Worm (Caenorhabditis elegans) whole organism, L4 larva: Measurements from ENCODE around the gene npr-2.
A peak's percentile ranks its signal among the peaks of the same experiment; 100 is the strongest.

Experiments
- D1046.2 ChIP-seq: fragments of 200-800 bp; sonication (Bioruptor generic); IDR thresholded peaks from 2 replicates; pipeline ENCODE4 v1.3.6; 2022; ENCODE audit warnings: missing genetic modification characterization, missing compliant biosample characterization
- F37D6.2 ChIP-seq: sonication (generic microtip); optimal IDR thresholded peaks from 2 replicates; lab custom pipeline; 2016; ENCODE audit warnings: mild to moderate bottlenecking, missing genetic modification characterization, missing compliant biosample characterization
- F44E2.7 ChIP-seq: fragments of 200-800 bp; sonication (Bioruptor generic); IDR thresholded peaks from 2 replicates; pipeline ENCODE4 v2.1.2; 2022; ENCODE audit warnings: missing genetic modification characterization, missing compliant biosample characterization
- Y48G9A.11 ChIP-seq: fragments of 200-800 bp; sonication (Bioruptor generic); IDR thresholded peaks from 2 replicates; pipeline ENCODE4 v1.3.6; 2022; ENCODE audit warnings: missing genetic modification reagents, missing genetic modification characterization, missing compliant biosample characterization
- Y5F2A.4 ChIP-seq: fragments of 200-800 bp; sonication (Bioruptor generic); optimal IDR thresholded peaks from 2 replicates; lab custom pipeline; 2018; ENCODE audit warnings: mild to moderate bottlenecking, missing genetic modification characterization, missing compliant biosample characterization
- ZK337.2 ChIP-seq: fragments of 200-800 bp; sonication (Bioruptor generic); IDR thresholded peaks from 2 replicates; pipeline ENCODE4 v1.3.6; 2022; ENCODE audit warnings: missing genetic modification reagents, missing genetic modification characterization, missing compliant biosample characterization
- aha-1 ChIP-seq: fragments of 150-350 bp; peaks from one replicate; lab custom pipeline; 2014; ENCODE audit warnings: missing biosample characterization, missing genetic modification characterization
- aly-2 ChIP-seq: sonication (generic microtip); optimal IDR thresholded peaks from 2 replicates; lab custom pipeline; 2018; ENCODE audit warnings: missing biosample characterization, missing genetic modification characterization
- attf-4 ChIP-seq: sonication (generic microtip); optimal IDR thresholded peaks from 3 replicates; lab custom pipeline; 2017; ENCODE audit warnings: missing biosample characterization, missing genetic modification characterization
- ceh-62 ChIP-seq: sonication (generic microtip); optimal IDR thresholded peaks from 2 replicates; lab custom pipeline; 2017; ENCODE audit warnings: missing biosample characterization, missing genetic modification characterization
- ces-1 ChIP-seq: fragments of 150-350 bp; sonication (generic microtip); optimal IDR thresholded peaks from 4 replicates; lab custom pipeline; 2014; ENCODE audit warnings: missing biosample characterization, missing genetic modification reagents, missing genetic modification characterization
- daf-8 ChIP-seq: fragments of 200-800 bp; sonication (Bioruptor generic); IDR thresholded peaks from 2 replicates; pipeline ENCODE4 v1.3.6; 2022; ENCODE audit warnings: missing genetic modification characterization, missing compliant biosample characterization
- dmd-9 ChIP-seq: fragments of 200-800 bp; sonication (Bioruptor generic); IDR thresholded peaks from 2 replicates; pipeline ENCODE4 v1.3.6; 2022; ENCODE audit warnings: missing genetic modification reagents, missing genetic modification characterization, missing compliant biosample characterization
- duxl-1 ChIP-seq: sonication (generic microtip); optimal IDR thresholded peaks from 2 replicates; lab custom pipeline; 2016; ENCODE audit warnings: mild to moderate bottlenecking, missing genetic modification characterization, moderate library complexity, missing compliant biosample characterization; ENCODE audit not compliant: poor library complexity
- dve-1 ChIP-seq: sonication (generic microtip); optimal IDR thresholded peaks from 2 replicates; lab custom pipeline; 2017; ENCODE audit warnings: antibody characterized with exemption, mild to moderate bottlenecking, missing genetic modification characterization, missing compliant biosample characterization; ENCODE audit not compliant: insufficient read depth
- egl-43 ChIP-seq: fragments of 200-800 bp; sonication (Bioruptor generic); IDR thresholded peaks from 2 replicates; pipeline ENCODE4 v1.3.6; 2022; ENCODE audit warnings: missing genetic modification reagents, missing genetic modification characterization, missing compliant biosample characterization
- gei-8 ChIP-seq: fragments of 200-800 bp; sonication (Bioruptor generic); optimal IDR thresholded peaks from 2 replicates; lab custom pipeline; 2018; ENCODE audit warnings: mild to moderate bottlenecking, missing genetic modification characterization, missing compliant biosample characterization
- hlh-30 ChIP-seq: sonication (generic microtip); optimal IDR thresholded peaks from 2 replicates; lab custom pipeline; 2017; ENCODE audit warnings: antibody characterized with exemption, mild to moderate bottlenecking, missing genetic modification characterization, missing compliant biosample characterization; ENCODE audit not compliant: insufficient read depth
- hmg-1.1 ChIP-seq: fragments of 200-800 bp; sonication (Bioruptor generic); IDR thresholded peaks from 2 replicates; pipeline ENCODE4 v1.3.6; 2022; ENCODE audit warnings: missing genetic modification reagents, missing genetic modification characterization, missing compliant biosample characterization
- lin-13 ChIP-seq: fragments of 150-350 bp; optimal IDR thresholded peaks from 2 replicates; lab custom pipeline; 2014; ENCODE audit warnings: missing biosample characterization, missing genetic modification reagents, missing genetic modification characterization
- lin-29 ChIP-seq: fragments of 200-800 bp; sonication (Bioruptor generic); IDR thresholded peaks from 2 replicates; pipeline ENCODE4 v1.3.6; 2022; ENCODE audit warnings: missing genetic modification reagents, missing genetic modification characterization, missing compliant biosample characterization
- mdt-29 ChIP-seq: fragments of 200-800 bp; sonication (Bioruptor generic); IDR thresholded peaks from 2 replicates; pipeline ENCODE4 v1.3.6; 2022; ENCODE audit warnings: missing genetic modification reagents, missing genetic modification characterization, missing compliant biosample characterization
- mes-2 ChIP-seq: sonication (generic microtip); optimal IDR thresholded peaks from 2 replicates; lab custom pipeline; 2016; ENCODE audit warnings: missing genotype, mild to moderate bottlenecking, missing genetic modification characterization, missing compliant biosample characterization; ENCODE audit not compliant: poor library complexity, severe bottlenecking
- nhr-25 ChIP-seq: sonication (generic microtip); optimal IDR thresholded peaks from 2 replicates; lab custom pipeline; 2017; ENCODE audit warnings: missing genetic modification characterization, mild to moderate bottlenecking, missing compliant biosample characterization, antibody characterized with exemption, moderate library complexity, borderline replicate concordance; ENCODE audit not compliant: insufficient read depth
- nhr-41 ChIP-seq: fragments of 200-800 bp; sonication (Bioruptor generic); IDR thresholded peaks from 2 replicates; pipeline ENCODE4 v1.3.6; 2022; ENCODE audit warnings: missing genetic modification reagents, missing genetic modification characterization, missing compliant biosample characterization
- nhr-42 ChIP-seq: fragments of 200-800 bp; sonication (Bioruptor generic); IDR thresholded peaks from 2 replicates; pipeline ENCODE4 v1.3.6; 2022; ENCODE audit warnings: missing genetic modification characterization, missing compliant biosample characterization
- nhr-48 ChIP-seq: sonication (generic microtip); optimal IDR thresholded peaks from 2 replicates; lab custom pipeline; 2016; ENCODE audit warnings: mild to moderate bottlenecking, missing genetic modification characterization, missing compliant biosample characterization
- nhr-76 ChIP-seq: fragments of 150-350 bp; optimal IDR thresholded peaks from 2 replicates; lab custom pipeline; 2014; ENCODE audit warnings: missing biosample characterization, missing genetic modification characterization
- pqm-1 ChIP-seq: sonication (generic microtip); optimal IDR thresholded peaks from 2 replicates; lab custom pipeline; 2017; ENCODE audit warnings: missing biosample characterization, missing genetic modification characterization
- saeg-2 ChIP-seq: fragments of 200-800 bp; sonication (Bioruptor generic); IDR thresholded peaks from 2 replicates; pipeline ENCODE4 v1.3.6; 2022; ENCODE audit warnings: missing genetic modification reagents, missing genetic modification characterization, missing compliant biosample characterization
- sdz-12 ChIP-seq: fragments of 200-800 bp; sonication (Bioruptor generic); optimal IDR thresholded peaks from 2 replicates; lab custom pipeline; 2018; ENCODE audit warnings: mild to moderate bottlenecking, missing genetic modification characterization, missing compliant biosample characterization
- set-16 ChIP-seq: fragments of 200-800 bp; sonication (Bioruptor generic); IDR thresholded peaks from 2 replicates; pipeline ENCODE4 v1.3.6; 2022; ENCODE audit warnings: missing genetic modification reagents, missing genetic modification characterization, missing compliant biosample characterization
- tag-97 ChIP-seq: fragments of 200-800 bp; sonication (Bioruptor generic); IDR thresholded peaks from 2 replicates; pipeline ENCODE4 v1.3.6; 2022; ENCODE audit warnings: missing genetic modification characterization, missing compliant biosample characterization
- unc-62 ChIP-seq, 3 experiments: fragments of 150-350 bp in 1 of 3; sonication (generic microtip); optimal IDR thresholded peaks in 2 of 3; peaks in 1 of 3; 1 replicate in 1 of 3; 2 replicates in 2 of 3; lab custom pipeline; 2014 to 2017; ENCODE audit warnings: missing biosample characterization in 3 of 3, missing genetic modification characterization in 3 of 3, missing genetic modification reagents in 3 of 3, missing genotype in 1 of 3
- zag-1 ChIP-seq: fragments of 150-350 bp; optimal IDR thresholded peaks from 2 replicates; lab custom pipeline; 2014; ENCODE audit warnings: missing biosample characterization, missing genetic modification characterization
- ztf-11 ChIP-seq: fragments of 150-350 bp; optimal IDR thresholded peaks from 2 replicates; lab custom pipeline; 2014; ENCODE audit warnings: missing biosample characterization, missing genetic modification characterization

npr-2 gene

ce11 chrIV:9624977-9625376, 45.1 kb upstream of the npr-2 start, which contains the start of gene W09C2.10 (continued):
- TF ChIP-seq zag-1 (tag; lab: Kevin White, UChicago) = no peak
- TF ChIP-seq ceh-62 = no peak
- TF ChIP-seq hmg-1.1 = no peak
- TF ChIP-seq mes-2 (tag; lab: Kevin White, UChicago) = no peak
- TF ChIP-seq ces-1 = no peak

DNA sequence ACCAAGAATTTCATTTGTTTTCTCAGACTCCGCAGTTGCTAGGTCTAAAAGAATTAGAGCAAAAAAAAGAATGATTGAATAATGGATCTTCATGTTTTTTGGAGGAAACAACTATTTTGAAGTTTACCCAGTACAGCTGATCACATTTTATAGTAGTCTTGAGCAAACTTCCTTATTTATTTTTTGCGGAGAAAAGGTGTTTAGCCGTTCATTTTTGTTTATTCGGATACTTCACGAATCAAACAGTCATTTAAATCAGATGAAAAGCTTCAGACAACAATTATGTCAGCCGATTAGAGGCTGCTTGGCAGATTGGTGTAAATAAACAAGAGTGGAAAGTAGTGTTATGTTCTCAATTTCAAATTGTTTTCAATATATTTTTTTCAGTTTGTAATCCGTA, 44.4 kb upstream of the npr-2 start, which contains the start of gene W09C2.8:
Gene W09C2.8 (minus strand): TSS at position 101 of the 400 bp plus-strand sequence.
- TF ChIP-seq dmd-9 (GFP tag; lab: Robert Waterston, UW) = no peak
- TF ChIP-seq lin-29 (GFP tag; lab: Robert Waterston, UW) = no peak

- no peak for TF ChIP-seq ZK337.2 (GFP tag; lab: Robert Waterston, UW)
- TF ChIP-seq nhr-25 (tag; lab: Kevin White, UChicago) = no peak
- TF ChIP-seq pqm-1 (tag; lab: Kevin White, UChicago) = no peak
- no peak for TF ChIP-seq set-16 (GFP tag; lab: Robert Waterston, UW)
- TF ChIP-seq dve-1 (tag; lab: Kevin White, UChicago) = no peak
- TF ChIP-seq egl-43 (GFP tag; lab: Robert Waterston, UW) = no peak
- TF ChIP-seq attf-4 = no peak
- TF ChIP-seq aha-1 = no peak
- TF ChIP-seq nhr-48 (tag; lab: Kevin White, UChicago) = no peak
- TF ChIP-seq F44E2.7 (GFP tag; lab: Robert Waterston, UW) = no peak
- no peak for TF ChIP-seq ztf-11 (tag; lab: Kevin White, UChicago)
- no peak for TF ChIP-seq D1046.2 (GFP tag; lab: Robert Waterston, UW)
- no peak for TF ChIP-seq mdt-29 (GFP tag; lab: Robert Waterston, UW)
- TF ChIP-seq nhr-76 (tag; lab: Kevin White, UChicago) = no peak
- no peak for TF ChIP-seq daf-8
These were observed 43.3 kb upstream of the npr-2 start, which contains the start of gene W09C2.9 for ce11 chrIV:9623269-9623668. Gene W09C2.9, minus strand, starts transcription at chrIV:9623369.

DNA sequence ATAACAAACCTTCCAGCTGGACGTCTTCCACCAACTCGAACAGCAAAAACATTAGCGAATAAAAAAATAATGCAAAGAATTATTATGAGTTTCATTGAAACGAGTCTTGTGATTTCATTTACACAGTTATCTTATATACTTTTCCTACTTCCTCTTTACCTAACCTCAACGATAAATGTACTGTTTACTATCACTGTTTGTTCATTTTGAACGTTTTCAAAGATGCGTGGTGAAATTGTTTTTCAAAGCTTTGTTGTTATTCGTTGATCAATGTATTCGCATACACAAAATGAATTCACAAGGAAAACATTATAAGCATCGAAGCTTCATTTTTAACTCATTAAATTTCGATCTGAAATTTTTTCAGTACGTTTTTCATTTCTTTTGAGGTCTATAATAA, 42.4 kb upstream of the npr-2 start, which contains the start of gene W09C2.7:
Gene W09C2.7 (minus strand): TSS at position 101 of the 400 bp plus-strand sequence.
- TF ChIP-seq zag-1 (tag; lab: Kevin White, UChicago) = no peak
- no peak for TF ChIP-seq D1046.2 (GFP tag; lab: Robert Waterston, UW)
- no peak for TF ChIP-seq gei-8 (GFP tag; lab: Kevin White, UChicago)
- no peak for TF ChIP-seq Y48G9A.11 (GFP tag; lab: Robert Waterston, UW)
- no peak for TF ChIP-seq Y5F2A.4
- no peak for TF ChIP-seq aly-2
- TF ChIP-seq sdz-12 (GFP tag; lab: Kevin White, UChicago) = no peak
- no peak for TF ChIP-seq tag-97 (GFP tag; lab: Robert Waterston, UW)
- TF ChIP-seq egl-43 (GFP tag; lab: Robert Waterston, UW) = no peak
- TF ChIP-seq nhr-41 (GFP tag; lab: Robert Waterston, UW) = no peak
- no peak for TF ChIP-seq hlh-30 (tag; lab: Kevin White, UChicago)
- no peak for TF ChIP-seq duxl-1 (tag; lab: Kevin White, UChicago)
- no peak for TF ChIP-seq nhr-42
- no peak for TF ChIP-seq lin-13
- TF ChIP-seq aha-1 = no peak
- TF ChIP-seq saeg-2 = no peak

- TF ChIP-seq unc-62 (GFP tag; optimal IDR thresholded peaks at IDR 0.05 in 1 of 2; lab: Kevin White, UChicago) (peak in 1 of 2 experiments; percentile 12), unc-62 (tag; optimal IDR thresholded peaks at IDR 0.05; lab: Kevin White, UChicago) (no peak), F37D6.2 (tag; lab: Kevin White, UChicago) (no peak)
- TF ChIP-seq, all 104 proteins: peak for 1
These were observed 38.9 kb upstream of the npr-2 start for ce11 chrIV:9618836-9619235.
